Worm (Caenorhabditis elegans) whole organism, mixed stage, embryonic: Measurements from ENCODE around the gene Y55F3AM.21.

Experiments used
- M03D4.4 ChIP-seq: sonication (generic microtip); optimal IDR thresholded peaks from 2 replicates; lab custom pipeline; 2017; ENCODE audit warnings: mild to moderate bottlenecking, missing genetic modification characterization, missing compliant biosample characterization
- bed-3 ChIP-seq: fragments of 200-800 bp; sonication (Bioruptor generic); optimal IDR thresholded peaks from 3 replicates; lab custom pipeline; 2018; ENCODE audit warnings: mild to moderate bottlenecking, missing genetic modification characterization, moderate library complexity, missing compliant biosample characterization
- blmp-1 ChIP-seq: fragments of 150-350 bp; optimal IDR thresholded peaks from 2 replicates; lab custom pipeline; 2014; ENCODE audit warnings: missing biosample characterization, missing genetic modification characterization
- ceh-39 ChIP-seq: fragments of 150-350 bp; optimal IDR thresholded peaks from 2 replicates; lab custom pipeline; 2014; ENCODE audit warnings: missing biosample characterization, missing genetic modification characterization
- ceh-43 ChIP-seq: fragments of 200-800 bp; sonication (Bioruptor generic); optimal IDR thresholded peaks from 2 replicates; lab custom pipeline; 2018; ENCODE audit warnings: mild to moderate bottlenecking, missing genetic modification characterization, moderate library complexity, missing compliant biosample characterization
- ceh-83 ChIP-seq: fragments of 200-800 bp; sonication (Bioruptor generic); optimal IDR thresholded peaks from 2 replicates; lab custom pipeline; 2018; ENCODE audit warnings: mild to moderate bottlenecking, missing genetic modification characterization, missing compliant biosample characterization
- ces-1 ChIP-seq: fragments of 150-350 bp; optimal IDR thresholded peaks from 2 replicates; lab custom pipeline; 2014; ENCODE audit warnings: missing biosample characterization, missing genetic modification reagents, missing genetic modification characterization
- cnd-1 ChIP-seq: fragments of 200-800 bp; sonication (Bioruptor generic); optimal IDR thresholded peaks from 2 replicates; lab custom pipeline; 2018; ENCODE audit warnings: mild to moderate bottlenecking, missing genetic modification characterization, missing compliant biosample characterization
- elt-1 ChIP-seq: sonication (generic microtip); optimal IDR thresholded peaks from 2 replicates; lab custom pipeline; 2017; ENCODE audit warnings: missing genetic modification characterization, mild to moderate bottlenecking, missing compliant biosample characterization, antibody characterized with exemption, moderate library complexity, borderline replicate concordance; ENCODE audit not compliant: insufficient read depth
- elt-3 ChIP-seq: fragments of 150-350 bp; optimal IDR thresholded peaks from 2 replicates; lab custom pipeline; 2014; ENCODE audit warnings: missing biosample characterization, missing genetic modification characterization
- flh-1 ChIP-seq: fragments of 200-800 bp; sonication (Bioruptor generic); optimal IDR thresholded peaks from 2 replicates; lab custom pipeline; 2018; ENCODE audit warnings: mild to moderate bottlenecking, missing genetic modification characterization, moderate library complexity, missing compliant biosample characterization
- ham-2 ChIP-seq: fragments of 200-800 bp; sonication (Bioruptor generic); optimal IDR thresholded peaks from 2 replicates; lab custom pipeline; 2018; ENCODE audit warnings: mild to moderate bottlenecking, missing genetic modification characterization, missing compliant biosample characterization
- hlh-1 ChIP-seq: fragments of 150-350 bp; optimal IDR thresholded peaks from 2 replicates; lab custom pipeline; 2014; ENCODE audit warnings: missing biosample characterization, missing genetic modification reagents, missing genetic modification characterization
- lin-13 ChIP-seq: fragments of 150-350 bp; optimal IDR thresholded peaks from 2 replicates; lab custom pipeline; 2014; ENCODE audit warnings: missing biosample characterization, missing genetic modification characterization
- lin-32 ChIP-seq: fragments of 200-800 bp; sonication (Bioruptor generic); optimal IDR thresholded peaks from 2 replicates; lab custom pipeline; 2018; ENCODE audit warnings: mild to moderate bottlenecking, missing genetic modification characterization, missing compliant biosample characterization
- lsy-2 ChIP-seq: fragments of 150-350 bp; optimal IDR thresholded peaks from 2 replicates; lab custom pipeline; 2014; ENCODE audit warnings: missing biosample characterization, missing genetic modification characterization
- mab-5 ChIP-seq: fragments of 150-350 bp; optimal IDR thresholded peaks from 2 replicates; lab custom pipeline; 2014; ENCODE audit warnings: missing biosample characterization, missing genetic modification characterization
- mep-1 ChIP-seq: fragments of 150-350 bp; optimal IDR thresholded peaks from 2 replicates; lab custom pipeline; 2017; ENCODE audit warnings: missing biosample characterization, missing genetic modification reagents, missing genetic modification characterization, inconsistent platforms
- mls-2 ChIP-seq: sonication (generic microtip); optimal IDR thresholded peaks from 2 replicates; lab custom pipeline; 2016; ENCODE audit warnings: mild to moderate bottlenecking, missing genetic modification characterization, moderate library complexity, missing compliant biosample characterization
- nhr-12 ChIP-seq: fragments of 150-350 bp; optimal IDR thresholded peaks from 2 replicates; lab custom pipeline; 2014; ENCODE audit warnings: missing biosample characterization, missing genetic modification characterization
- nhr-2 ChIP-seq: fragments of 150-350 bp; optimal IDR thresholded peaks from 2 replicates; lab custom pipeline; 2014; ENCODE audit warnings: missing biosample characterization, missing genetic modification characterization
- nhr-28 ChIP-seq: fragments of 150-350 bp; optimal IDR thresholded peaks from 2 replicates; lab custom pipeline; 2014; ENCODE audit warnings: missing biosample characterization, missing genetic modification characterization
- nhr-76 ChIP-seq: sonication (generic microtip); optimal IDR thresholded peaks from 2 replicates; lab custom pipeline; 2017; ENCODE audit warnings: missing biosample characterization, missing genetic modification characterization
- pha-4 ChIP-seq: fragments of 150-350 bp; optimal IDR thresholded peaks from 2 replicates; lab custom pipeline; 2018; ENCODE audit warnings: missing biosample characterization, missing genetic modification reagents, missing genetic modification characterization
- sem-2 ChIP-seq: fragments of 200-800 bp; sonication (Bioruptor generic); optimal IDR thresholded peaks from 2 replicates; lab custom pipeline; 2018; ENCODE audit warnings: mild to moderate bottlenecking, missing genetic modification characterization, missing compliant biosample characterization
- snpc-4 ChIP-seq: fragments of 150-350 bp; optimal IDR thresholded peaks from 2 replicates; lab custom pipeline; 2014; ENCODE audit warnings: missing biosample characterization, missing genetic modification characterization
- sptf-1 ChIP-seq: sonication (generic microtip); optimal IDR thresholded peaks from 2 replicates; lab custom pipeline; 2017; ENCODE audit warnings: mild to moderate bottlenecking, missing genetic modification characterization, moderate library complexity, missing compliant biosample characterization
- unc-120 ChIP-seq: sonication (generic microtip); optimal IDR thresholded peaks from 2 replicates; lab custom pipeline; 2017; ENCODE audit warnings: missing genetic modification characterization, missing compliant biosample characterization; ENCODE audit not compliant: poor library complexity, severe bottlenecking
- unc-39 ChIP-seq: fragments of 150-350 bp; optimal IDR thresholded peaks from 2 replicates; lab custom pipeline; 2014; ENCODE audit warnings: missing biosample characterization, missing genetic modification characterization
- unc-62 ChIP-seq: fragments of 150-350 bp; optimal IDR thresholded peaks from 2 replicates; lab custom pipeline; 2014; ENCODE audit warnings: missing biosample characterization, missing genetic modification reagents, missing genetic modification characterization
- zip-8 ChIP-seq: fragments of 150-350 bp; optimal IDR thresholded peaks from 2 replicates; lab custom pipeline; 2014; ENCODE audit warnings: missing biosample characterization, missing genetic modification characterization
- ztf-11 ChIP-seq: fragments of 150-350 bp; optimal IDR thresholded peaks from 2 replicates; lab custom pipeline; 2014; ENCODE audit warnings: missing biosample characterization, missing genetic modification characterization

Y55F3AM.21 gene

ce11 chrIV:1010212-1010611 lies 41.3 kb downstream of the Y55F3AM.21 start, which contains the start of gene atg-3:
Gene atg-3 (plus strand): TSS chrIV:1010512.
- TF ChIP-seq unc-120 (tag; lab: Kevin White, UChicago) (no peak), elt-3 (tag; lab: Kevin White, UChicago) (no peak), unc-39 (tag; lab: Kevin White, UChicago) (no peak), ztf-11 (no peak), blmp-1 (tag; lab: Kevin White, UChicago) (no peak)

ce11 chrIV:1009546-1009945 lies 41.9 kb downstream of the Y55F3AM.21 start, which contains the start of gene Y55F3AM.9:
Gene Y55F3AM.9 (minus strand): TSS chrIV:1009734.
- TF ChIP-seq unc-39 (tag; lab: Kevin White, UChicago): no peak
- peak; percentile 33 for TF ChIP-seq ces-1
- TF ChIP-seq ztf-11: peak; percentile 11
- peak; percentile 46 for TF ChIP-seq lin-13 (tag; lab: Kevin White, UChicago)
- peak; percentile 19 for TF ChIP-seq lsy-2
- TF ChIP-seq unc-62 (GFP tag; lab: Kevin White, UChicago): no peak
- no peak for TF ChIP-seq lin-32
- no peak for TF ChIP-seq nhr-76 (tag; lab: Kevin White, UChicago)
- TF ChIP-seq sptf-1 (tag; lab: Kevin White, UChicago): peak; percentile 30
- TF ChIP-seq ham-2 (GFP tag; lab: Kevin White, UChicago): no peak
- TF ChIP-seq mep-1 (tag; lab: Kevin White, UChicago): peak; percentile 4

ce11 chrIV:1006662-1007061 lies 44.8 kb downstream of the Y55F3AM.21 start:
- no peak for TF ChIP-seq pha-4

- TF ChIP-seq bed-3 (GFP tag; lab: Kevin White, UChicago) (no peak), M03D4.4 (tag; lab: Kevin White, UChicago) (no peak), unc-39 (tag; lab: Kevin White, UChicago) (no peak), mls-2 (tag; lab: Kevin White, UChicago) (no peak), mab-5 (tag; lab: Kevin White, UChicago) (no peak), unc-120 (tag; lab: Kevin White, UChicago) (no peak), sem-2 (no peak), snpc-4 (tag; lab: Kevin White, UChicago) (no peak), ces-1 (no peak), hlh-1 (tag; lab: Kevin White, UChicago) (no peak), nhr-76 (tag; lab: Kevin White, UChicago) (no peak), nhr-2 (tag; lab: Kevin White, UChicago) (no peak), lin-13 (tag; lab: Kevin White, UChicago) (no peak), lsy-2 (no peak), sptf-1 (tag; lab: Kevin White, UChicago) (no peak)
Observed at ce11 chrIV:1005761-1006160, 45.7 kb downstream of the Y55F3AM.21 start, which contains the start of gene immp-2. Gene immp-2 (minus strand): TSS chrIV:1005861.

- no peak for TF ChIP-seq M03D4.4 (tag; lab: Kevin White, UChicago)
- TF ChIP-seq lin-32: no peak
- no peak for TF ChIP-seq pha-4
- TF ChIP-seq ceh-43 (GFP tag; lab: Kevin White, UChicago): no peak
- no peak for TF ChIP-seq lin-13 (tag; lab: Kevin White, UChicago)
- no peak for TF ChIP-seq unc-120 (tag; lab: Kevin White, UChicago)
- TF ChIP-seq mls-2 (tag; lab: Kevin White, UChicago): no peak
- TF ChIP-seq ceh-39 (tag; lab: Kevin White, UChicago): no peak
- TF ChIP-seq flh-1 (GFP tag; lab: Kevin White, UChicago): no peak
- TF ChIP-seq cnd-1 (tag; lab: Kevin White, UChicago): no peak
- no peak for TF ChIP-seq nhr-12 (tag; lab: Kevin White, UChicago)
- TF ChIP-seq sptf-1 (tag; lab: Kevin White, UChicago): no peak
- TF ChIP-seq sem-2: no peak
- no peak for TF ChIP-seq unc-62 (GFP tag; lab: Kevin White, UChicago)
- TF ChIP-seq lsy-2: no peak
- TF ChIP-seq ceh-83: no peak
- TF ChIP-seq zip-8 (tag; lab: Kevin White, UChicago): no peak
- no peak for TF ChIP-seq mab-5 (tag; lab: Kevin White, UChicago)
Observed at ce11 chrIV:1000441-1000840, 51.0 kb downstream of the Y55F3AM.21 start.

- TF ChIP-seq nhr-28: no peak
- no peak for TF ChIP-seq sptf-1 (tag; lab: Kevin White, UChicago)
- TF ChIP-seq M03D4.4 (tag; lab: Kevin White, UChicago): no peak
- TF ChIP-seq unc-39 (tag; lab: Kevin White, UChicago): no peak
- TF ChIP-seq ceh-39 (tag; lab: Kevin White, UChicago): peak; percentile 13
- no peak for TF ChIP-seq elt-1 (tag; lab: Kevin White, UChicago)
- TF ChIP-seq ztf-11: no peak
Observed at ce11 chrIV:999675-1000074, 51.8 kb downstream of the Y55F3AM.21 start.
